Worm (Caenorhabditis elegans): ENCODE data around the gene Y57E12B.11.

DNA sequence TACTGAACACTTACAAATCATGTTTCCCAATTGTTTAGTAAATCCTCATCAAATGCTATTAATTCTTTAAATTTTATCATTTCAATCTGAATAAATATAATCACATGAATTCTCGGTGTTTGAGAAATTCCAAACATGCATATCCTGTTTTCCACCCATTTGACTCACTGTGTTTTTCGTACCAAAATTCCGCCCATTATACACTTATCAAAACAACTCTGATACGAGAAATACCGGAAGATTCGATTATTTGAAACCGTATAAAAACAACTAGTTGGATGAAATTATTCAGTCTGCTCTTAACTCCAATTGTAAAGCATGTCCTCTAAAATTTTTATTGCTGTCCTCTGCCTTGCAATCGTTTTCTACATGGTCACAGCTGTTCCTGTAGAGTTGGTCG, 1.4 kb downstream of the Y57E12B.11 start, which contains the start of gene Y57E12B.1:
- no peak for TF ChIP-seq dao-5 (tag; optimal IDR thresholded peaks at IDR 0.05)
- TF ChIP-seq W03F9.2 (tag; optimal IDR thresholded peaks at IDR 0.05) = no peak
- no peak for TF ChIP-seq him-1 (tag; optimal IDR thresholded peaks at IDR 0.05)

Data from whole organism, L4/young adult.